Fruit fly (Drosophila melanogaster) whole organism, embryonic: Measurements from ENCODE around the gene spg.
A peak's percentile ranks its signal among the peaks of the same experiment; 100 is the strongest.

Experiments used
- CG10147 ChIP-seq: fragments of 200-800 bp; sonication (Bioruptor generic); optimal IDR thresholded peaks from 2 replicates; lab custom pipeline; 2019; ENCODE audit warnings: missing biosample characterization, mild to moderate bottlenecking, missing genetic modification characterization, moderate library complexity
- CG1024 ChIP-seq: fragments of 200-800 bp; sonication (Bioruptor generic); IDR thresholded peaks from 2 replicates; pipeline ENCODE4 v1.3.6; 2022; ENCODE audit warnings: missing biosample characterization, missing genetic modification characterization
- CG10959 ChIP-seq: fragments of 200-800 bp; sonication (Bioruptor generic); IDR thresholded peaks from 2 replicates; pipeline ENCODE4 v1.3.6; 2022; ENCODE audit warnings: missing biosample characterization, missing genetic modification characterization
- CG11504 ChIP-seq: fragments of 200-800 bp; sonication (Bioruptor generic); optimal IDR thresholded peaks from 3 replicates; lab custom pipeline; 2019; ENCODE audit warnings: missing biosample characterization, mild to moderate bottlenecking, missing genetic modification characterization, moderate library complexity
- CG11560 ChIP-seq: fragments of 200-800 bp; sonication (Bioruptor generic); IDR thresholded peaks from 3 replicates; pipeline ENCODE4 v1.3.6; 2022; ENCODE audit warnings: missing biosample characterization, missing genetic modification characterization
- CG11723 ChIP-seq: fragments of 200-800 bp; sonication (Bioruptor generic); optimal IDR thresholded peaks from 2 replicates; lab custom pipeline; 2017; ENCODE audit warnings: missing biosample characterization, mild to moderate bottlenecking, missing genetic modification characterization
- CG12104 ChIP-seq: fragments of 200-800 bp; sonication (Bioruptor generic); optimal IDR thresholded peaks from 3 replicates; lab custom pipeline; 2016; ENCODE audit warnings: missing biosample characterization, missing genetic modification characterization
- CG12744 ChIP-seq: fragments of 200-800 bp; sonication (Bioruptor generic); optimal IDR thresholded peaks from 2 replicates; lab custom pipeline; 2016; ENCODE audit warnings: missing biosample characterization, missing genetic modification characterization
- CG12769 ChIP-seq: fragments of 200-800 bp; sonication (Bioruptor generic); optimal IDR thresholded peaks from 2 replicates; lab custom pipeline; 2019; ENCODE audit warnings: missing biosample characterization, mild to moderate bottlenecking, missing genetic modification characterization, moderate library complexity
- CG12942 ChIP-seq: fragments of 200-800 bp; sonication (Bioruptor generic); optimal IDR thresholded peaks from 3 replicates; lab custom pipeline; 2016; ENCODE audit warnings: missing biosample characterization, missing genetic modification characterization
- CG13775 ChIP-seq: fragments of 200-800 bp; sonication (Bioruptor generic); optimal IDR thresholded peaks from 3 replicates; lab custom pipeline; 2017; ENCODE audit warnings: missing biosample characterization, mild to moderate bottlenecking, missing genetic modification characterization
- CG16813 ChIP-seq: fragments of 200-800 bp; sonication (Bioruptor generic); IDR thresholded peaks from 3 replicates; pipeline ENCODE4 v1.3.6; 2022; ENCODE audit warnings: missing biosample characterization, missing genetic modification characterization; ENCODE audit not compliant: partially characterized antibody
- CG16815 ChIP-seq: fragments of 200-800 bp; sonication (Bioruptor generic); optimal IDR thresholded peaks from 3 replicates; lab custom pipeline; 2017; ENCODE audit warnings: missing biosample characterization, mild to moderate bottlenecking, missing genetic modification characterization
- CG2712 ChIP-seq: fragments of 200-800 bp; optimal IDR thresholded peaks from 3 replicates; lab custom pipeline; 2019; ENCODE audit warnings: missing biosample characterization, mild to moderate bottlenecking, missing genetic modification characterization, moderate library complexity
- CG3065 ChIP-seq: fragments of 200-800 bp; sonication (Bioruptor generic); optimal IDR thresholded peaks from 2 replicates; lab custom pipeline; 2016; ENCODE audit warnings: missing biosample characterization, missing genetic modification characterization
- CG31365 ChIP-seq: fragments of 200-800 bp; sonication (Bioruptor generic); optimal IDR thresholded peaks from 2 replicates; lab custom pipeline; 2018; ENCODE audit warnings: missing biosample characterization, mild to moderate bottlenecking, missing genetic modification characterization
- CG34422 ChIP-seq: fragments of 200-800 bp; sonication (Bioruptor generic); IDR thresholded peaks from 3 replicates; pipeline ENCODE4 v1.3.6; 2022; ENCODE audit warnings: missing biosample characterization, missing genetic modification characterization
- CG6175 ChIP-seq: fragments of 200-800 bp; sonication (Bioruptor generic); IDR thresholded peaks from 3 replicates; pipeline ENCODE4 v1.3.6; 2022; ENCODE audit warnings: missing biosample characterization, missing genetic modification characterization
- CG6765 ChIP-seq: fragments of 200-800 bp; sonication (Bioruptor generic); optimal IDR thresholded peaks from 3 replicates; lab custom pipeline; 2017; ENCODE audit warnings: missing biosample characterization, mild to moderate bottlenecking, missing genetic modification characterization
- CG6813 ChIP-seq: fragments of 200-800 bp; sonication (Bioruptor generic); optimal IDR thresholded peaks from 2 replicates; lab custom pipeline; 2017; ENCODE audit warnings: missing biosample characterization, missing genetic modification characterization, mild to moderate bottlenecking, moderate library complexity, missing genetic modification reagents
- CG7839 ChIP-seq: fragments of 200-800 bp; sonication (Bioruptor generic); optimal IDR thresholded peaks from 3 replicates; lab custom pipeline; 2018; ENCODE audit warnings: missing biosample characterization, mild to moderate bottlenecking, missing genetic modification characterization, moderate library complexity
- CG9817 ChIP-seq: fragments of 200-800 bp; sonication (Bioruptor generic); optimal IDR thresholded peaks from 2 replicates; lab custom pipeline; 2018; ENCODE audit warnings: missing biosample characterization, mild to moderate bottlenecking, missing genetic modification characterization, moderate library complexity
- CkIIα-i1 ChIP-seq: fragments of 200-800 bp; sonication (Bioruptor generic); IDR thresholded peaks from 2 replicates; pipeline ENCODE4 v1.3.6; 2022; ENCODE audit warnings: missing biosample characterization, missing genetic modification characterization
- D19B ChIP-seq: fragments of 200-800 bp; sonication (Bioruptor generic); optimal IDR thresholded peaks from 2 replicates; lab custom pipeline; 2017; ENCODE audit warnings: missing biosample characterization, mild to moderate bottlenecking, missing genetic modification characterization
- ERR ChIP-seq: fragments of 200-800 bp; sonication (Bioruptor generic); optimal IDR thresholded peaks from 2 replicates; lab custom pipeline; 2016; ENCODE audit warnings: missing biosample characterization, missing genetic modification characterization
- Elba2 ChIP-seq: fragments of 200-800 bp; sonication (Bioruptor generic); optimal IDR thresholded peaks from 3 replicates; lab custom pipeline; 2016; ENCODE audit warnings: missing biosample characterization, missing genetic modification characterization
- GATAe ChIP-seq: fragments of 200-800 bp; sonication (Bioruptor generic); conservative IDR thresholded peaks from 2 replicates; pipeline ENCODE4 v1.3.6; 2022; ENCODE audit warnings: missing biosample characterization, missing genetic modification characterization
- Hey ChIP-seq: fragments of 200-800 bp; sonication (Bioruptor generic); optimal IDR thresholded peaks from 3 replicates; lab custom pipeline; 2018; ENCODE audit warnings: missing biosample characterization, mild to moderate bottlenecking, missing genetic modification characterization
- HmgZ ChIP-seq: fragments of 200-800 bp; sonication (Bioruptor generic); optimal IDR thresholded peaks from 2 replicates; lab custom pipeline; 2018; ENCODE audit warnings: missing biosample characterization, mild to moderate bottlenecking, missing genetic modification characterization
- Hmx ChIP-seq: fragments of 200-800 bp; sonication (Bioruptor generic); optimal IDR thresholded peaks from 2 replicates; lab custom pipeline; 2016; ENCODE audit warnings: missing biosample characterization, missing genetic modification characterization
- Hr3 ChIP-seq: fragments of 200-800 bp; sonication (Bioruptor generic); optimal IDR thresholded peaks from 3 replicates; lab custom pipeline; 2016; ENCODE audit warnings: missing biosample characterization, missing genetic modification characterization
- Max ChIP-seq: fragments of 200-800 bp; sonication (Bioruptor generic); optimal IDR thresholded peaks from 2 replicates; lab custom pipeline; 2016; ENCODE audit warnings: missing biosample characterization, mild to moderate bottlenecking, missing genetic modification characterization
- NfI ChIP-seq: fragments of 200-800 bp; sonication (Bioruptor generic); optimal IDR thresholded peaks from 3 replicates; lab custom pipeline; 2018; ENCODE audit warnings: missing biosample characterization, mild to moderate bottlenecking, missing genetic modification characterization, moderate library complexity
- cas ChIP-seq: fragments of 200-800 bp; sonication (Bioruptor generic); IDR thresholded peaks from 2 replicates; pipeline ENCODE4 v1.3.6; 2022; ENCODE audit warnings: missing biosample characterization, missing genetic modification characterization
- crc ChIP-seq: fragments of 200-800 bp; sonication (Bioruptor generic); optimal IDR thresholded peaks from 2 replicates; lab custom pipeline; 2016; ENCODE audit warnings: missing biosample characterization, missing genetic modification characterization
- dati ChIP-seq: fragments of 200-800 bp; sonication (Bioruptor generic); IDR thresholded peaks from 2 replicates; pipeline ENCODE4 v1.3.6; 2022; ENCODE audit warnings: missing biosample characterization, missing genetic modification characterization
- dpn ChIP-seq, 2 experiments: fragments of 200-800 bp; sonication (Bioruptor generic); optimal IDR thresholded peaks; 3 replicates each; lab custom pipeline; 2016; ENCODE audit warnings: missing biosample characterization in 2 of 2, missing genetic modification characterization in 2 of 2
- fd96Cb ChIP-seq: fragments of 200-800 bp; sonication (Bioruptor generic); optimal IDR thresholded peaks from 2 replicates; lab custom pipeline; 2018; ENCODE audit warnings: missing biosample characterization, mild to moderate bottlenecking, missing genetic modification characterization, moderate library complexity
- gfzf ChIP-seq: fragments of 200-800 bp; sonication (Bioruptor generic); optimal IDR thresholded peaks from 2 replicates; lab custom pipeline; 2016; ENCODE audit warnings: missing biosample characterization, mild to moderate bottlenecking, missing genetic modification characterization, moderate library complexity
- gro ChIP-seq: fragments of 200-800 bp; sonication (Bioruptor generic); optimal IDR thresholded peaks from 2 replicates; lab custom pipeline; 2016; ENCODE audit warnings: missing biosample characterization, missing genetic modification characterization
- gsb ChIP-seq: fragments of 200-800 bp; sonication (Bioruptor generic); IDR thresholded peaks from 2 replicates; pipeline ENCODE4 v1.3.6; 2022; ENCODE audit warnings: missing biosample characterization, missing genetic modification characterization
- mam ChIP-seq: fragments of 200-800 bp; sonication (Bioruptor generic); optimal IDR thresholded peaks from 3 replicates; lab custom pipeline; 2016; ENCODE audit warnings: missing biosample characterization, missing genetic modification characterization
- nerfin-1 ChIP-seq: fragments of 200-800 bp; sonication (Bioruptor generic); optimal IDR thresholded peaks from 3 replicates; lab custom pipeline; 2019; ENCODE audit warnings: missing biosample characterization, mild to moderate bottlenecking, missing genetic modification characterization, moderate library complexity
- pan ChIP-seq, 4 experiments: fragments of >200 bp in 3 of 4; fragments of 200-800 bp in 1 of 4; sonication (Bioruptor generic) in 1 of 4; optimal IDR thresholded peaks in 3 of 4; IDR thresholded peaks in 1 of 4; 2 replicates each; pipeline versions ENCODE4 v1.3.6 to Lab custom; 2017 to 2022; ENCODE audit warnings: missing biosample characterization in 2 of 4, missing genetic modification characterization in 2 of 4, mixed read lengths in 1 of 4
- sim ChIP-seq: fragments of 200-800 bp; sonication (Bioruptor generic); IDR thresholded peaks from 2 replicates; pipeline ENCODE4 v1.3.6; 2022; ENCODE audit warnings: missing biosample characterization, missing genetic modification characterization
- sima ChIP-seq: fragments of 200-800 bp; sonication (Bioruptor generic); optimal IDR thresholded peaks from 2 replicates; lab custom pipeline; 2016; ENCODE audit warnings: missing biosample characterization, missing genetic modification characterization
- trh ChIP-seq: fragments of 200-800 bp; sonication (Bioruptor generic); optimal IDR thresholded peaks from 2 replicates; lab custom pipeline; 2016; ENCODE audit warnings: missing biosample characterization, missing genetic modification characterization
- vfl ChIP-seq: fragments of 200-800 bp; sonication (Bioruptor generic); optimal IDR thresholded peaks from 2 replicates; lab custom pipeline; 2016; ENCODE audit warnings: missing biosample characterization, missing genetic modification characterization
- wdn ChIP-seq: fragments of 200-800 bp; sonication (Bioruptor generic); IDR thresholded peaks from 2 replicates; pipeline ENCODE4 v1.3.6; 2022; ENCODE audit warnings: missing biosample characterization, missing genetic modification characterization

Gene spg

dm6 chr3R:28887559-28888432 lies 42.7 kb downstream of the spg start, which contains the start of the genes CG33203 and Doa (continued):
- TF ChIP-seq Hr3 (GFP tag; lab: Kevin White, UChicago) (peak; percentile 40), nerfin-1 (tag; lab: Kevin White, UChicago) (peak; percentile 95), gsb (GFP tag; lab: Robert Waterston, UW) (no peak), gfzf (GFP tag; lab: Kevin White, UChicago) (peak; percentile 29), CG12942 (peak; percentile 2), mam (GFP tag; lab: Kevin White, UChicago) (peak; percentile 76), CG2712 (peak; percentile 48), dpn (GFP tag; optimal IDR thresholded peaks at IDR 0.05; lab: Kevin White, UChicago) (peak; percentile 71 to 78), CG6765 (no peak), crc (GFP tag; lab: Kevin White, UChicago) (peak; percentile 32), CG34422 (no peak), CG31365 (tag; lab: Kevin White, UChicago) (no peak), D19B (GFP tag; lab: Kevin White, UChicago) (no peak), fd96Cb (no peak), vfl (peak; percentile 46), ERR (GFP tag; lab: Kevin White, UChicago) (no peak), CG11723 (GFP tag; lab: Kevin White, UChicago) (no peak), CG16815 (GFP tag; lab: Kevin White, UChicago) (no peak), CG3065 (GFP tag; lab: Kevin White, UChicago) (no peak), Hmx (GFP tag; lab: Kevin White, UChicago) (no peak), CG6813 (GFP tag; lab: Kevin White, UChicago) (no peak), CG13775 (peak; percentile 27), CG11560 (tag; lab: Robert Waterston, UW) (no peak), CkIIα-i1 (no peak), Hey (tag; lab: Kevin White, UChicago) (no peak), cas (GFP tag; lab: Robert Waterston, UW) (peak; percentile 48; the same call in 1 of the 2 replicates), NfI (GFP tag; lab: Kevin White, UChicago) (peak; percentile 32), CG6175 (GFP tag; lab: Robert Waterston, UW) (no peak), CG10147 (GFP tag; lab: Kevin White, UChicago) (no peak), pan (optimal IDR thresholded peaks at IDR 0.05; lab: Kevin White, UChicago) (no peak), pan (GFP tag; optimal IDR thresholded peaks at IDR 0.05 in 1 of 2, IDR thresholded peaks at IDR 0.05 in 1 of 2) (no peak), dati (GFP tag; lab: Robert Waterston, UW) (no peak), CG9817 (tag; lab: Kevin White, UChicago) (peak; percentile 53), sima (GFP tag; lab: Kevin White, UChicago) (peak; percentile 39), trh (GFP tag; lab: Kevin White, UChicago) (no peak), CG16813 (GFP tag; lab: Robert Waterston, UW) (peak; percentile 86), Max (GFP tag; lab: Kevin White, UChicago) (no peak), HmgZ (peak; percentile 70), CG12769 (tag; lab: Kevin White, UChicago) (peak; percentile 34), CG12104 (GFP tag; lab: Kevin White, UChicago) (no peak), Elba2 (no peak), CG12744 (no peak), gro (GFP tag; lab: Kevin White, UChicago) (peak; percentile 31), CG1024 (no peak), CG7839 (peak; percentile 6), CG10959 (GFP tag; lab: Robert Waterston, UW) (no peak), sim (GFP tag; lab: Robert Waterston, UW) (no peak), GATAe (GFP tag; lab: Robert Waterston, UW) (no peak), CG11504 (tag; lab: Kevin White, UChicago) (peak; percentile 36), wdn (GFP tag; lab: Robert Waterston, UW) (no peak)
